Worm (Caenorhabditis elegans): ENCODE measurements around the gene F42F12.14.
A peak's percentile ranks its signal among the peaks of the same experiment; 100 is the strongest.

Gene F42F12.14

ce11 chrX:12350207-12350606 is 1.8 kb downstream of the F42F12.14 start, which contains the start of gene F42F12.3:
F42F12.3 (plus strand) TSS chrX:12350578.
- TF ChIP-seq dpl-1 (GFP tag; optimal IDR thresholded peaks at IDR 0.05) (no peak), lin-14 (GFP tag; optimal IDR thresholded peaks at IDR 0.05) (peak; percentile 28)

ce11 chrX:12352872-12353271 is 4.4 kb downstream of the F42F12.14 start, which contains the start of gene F42F12.4:
F42F12.4 (minus strand) TSS chrX:12352947.
- TF ChIP-seq nhr-85 (tag) (peak; percentile 51), ets-5 (GFP tag; IDR thresholded peaks at IDR 0.05) (no peak)

DNA sequence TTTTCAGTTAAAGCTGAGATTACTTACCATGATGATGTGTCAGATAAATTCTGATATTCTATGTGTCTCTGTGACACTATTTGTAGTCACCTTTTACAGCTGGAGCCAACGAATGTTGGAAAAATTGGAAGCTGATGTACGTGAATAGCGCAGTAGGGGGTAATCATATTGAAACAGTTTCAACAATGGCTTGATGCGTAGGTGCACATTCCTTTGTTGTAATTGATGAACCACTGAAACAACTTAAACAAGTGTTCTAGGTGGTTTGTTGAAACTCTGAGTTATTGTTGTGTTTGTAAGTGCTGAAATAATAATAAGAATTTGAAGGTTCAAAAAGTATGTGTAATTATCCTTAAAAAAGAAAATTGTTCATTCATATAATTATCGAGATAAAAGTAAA is 8.2 kb downstream of the F42F12.14 start, which contains the start of gene nspc-12:
Gene nspc-12, minus strand, starts transcription at position 101 of the 400 bp plus-strand sequence.
- TF ChIP-seq dsc-1 (tag; optimal IDR thresholded peaks at IDR 0.05) (no peak), grh-1 (GFP tag; IDR thresholded peaks at IDR 0.05) (no peak)

DNA sequence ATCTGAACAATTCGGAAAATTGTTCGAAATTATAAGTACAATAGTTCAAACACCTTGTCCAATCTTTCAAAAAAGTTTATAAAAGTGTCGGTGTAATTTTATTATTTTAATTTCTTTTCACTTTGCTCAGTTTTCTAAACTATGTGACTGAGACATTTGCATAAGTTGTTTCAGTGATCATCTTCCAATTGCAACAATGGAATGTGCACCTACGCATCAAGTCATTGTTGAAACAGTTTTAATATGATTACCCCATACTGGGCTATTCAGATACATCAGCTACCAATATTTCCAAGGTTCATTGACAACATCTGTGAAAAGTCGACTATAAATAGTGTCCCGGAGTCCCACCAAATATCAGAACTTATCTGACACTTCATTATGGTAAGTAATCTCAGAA is 8.7 kb downstream of the F42F12.14 start, which contains the start of gene nspc-13:
Gene nspc-13, plus strand, starts transcription at position 301 of the 400 bp plus-strand sequence.
- TF ChIP-seq lin-15B (tag; optimal IDR thresholded peaks at IDR 0.05): no peak
- TF ChIP-seq ceh-63 (GFP tag; optimal IDR thresholded peaks at IDR 0.05): no peak
- no peak for TF ChIP-seq skn-1 (tag; optimal IDR thresholded peaks at IDR 0.05)
- TF ChIP-seq sptf-1 (tag; optimal IDR thresholded peaks at IDR 0.05): no peak
- no peak for TF ChIP-seq ztf-4 (tag; optimal IDR thresholded peaks at IDR 0.05)
- TF ChIP-seq C16A3.4 (tag; optimal IDR thresholded peaks at IDR 0.05): no peak
- no peak for TF ChIP-seq nhr-19 (GFP tag; conservative IDR thresholded peaks at IDR 0.05)
- no peak for TF ChIP-seq tbx-2 (tag; optimal IDR thresholded peaks at IDR 0.05)
- TF ChIP-seq unc-98 (GFP tag; IDR thresholded peaks at IDR 0.05): no peak
- TF ChIP-seq mep-1 (tag; optimal IDR thresholded peaks at IDR 0.05): no peak
- TF ChIP-seq lin-13 (GFP tag; optimal IDR thresholded peaks at IDR 0.05): no peak
- TF ChIP-seq zip-4 (GFP tag; optimal IDR thresholded peaks at IDR 0.05): no peak
- TF ChIP-seq rnt-1 (tag; optimal IDR thresholded peaks at IDR 0.05): no peak
- TF ChIP-seq sox-4 (tag; optimal IDR thresholded peaks at IDR 0.05): no peak
- TF ChIP-seq nhr-12 (tag; optimal IDR thresholded peaks at IDR 0.05): no peak
- no peak for TF ChIP-seq grh-1 (GFP tag; IDR thresholded peaks at IDR 0.05)
- no peak for TF ChIP-seq dpl-1 (GFP tag; optimal IDR thresholded peaks at IDR 0.05)
- no peak for TF ChIP-seq xbp-1 (tag; optimal IDR thresholded peaks at IDR 0.05)

DNA sequence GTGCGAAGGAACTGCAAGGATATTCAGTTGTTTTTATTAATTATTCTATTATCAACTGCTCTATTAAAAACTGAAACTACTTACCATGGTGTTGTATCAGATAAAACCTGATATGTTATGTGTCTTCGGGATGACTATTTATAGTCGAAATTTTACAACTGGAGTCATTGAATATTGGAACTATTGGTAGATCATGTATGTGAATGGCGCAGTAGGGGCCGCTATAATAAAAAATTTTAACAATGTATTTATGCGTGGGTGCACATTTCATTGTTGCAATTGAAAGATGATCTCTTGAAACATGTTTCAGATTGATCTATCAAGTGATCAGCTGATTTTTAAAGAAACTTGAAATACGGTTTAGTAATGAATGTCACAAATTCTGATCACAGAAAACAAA is 10.5 kb downstream of the F42F12.14 start, which contains the start of gene nspc-14:
Gene nspc-14, minus strand, starts transcription at position 101 of the 400 bp plus-strand sequence.
- TF ChIP-seq swsn-7 (tag; optimal IDR thresholded peaks at IDR 0.05) (no peak), nhr-28 (tag; optimal IDR thresholded peaks at IDR 0.05) (no peak), lin-15B (tag; optimal IDR thresholded peaks at IDR 0.05) (no peak), pax-3 (tag; optimal IDR thresholded peaks at IDR 0.05) (no peak), rnt-1 (tag; optimal IDR thresholded peaks at IDR 0.05) (no peak), nhr-77 (tag; optimal IDR thresholded peaks at IDR 0.05) (no peak), C04F5.9 (tag; optimal IDR thresholded peaks at IDR 0.05) (no peak), fkh-8 (tag; optimal IDR thresholded peaks at IDR 0.05) (no peak), alr-1 (tag; optimal IDR thresholded peaks at IDR 0.05; ENCODE audit: borderline replicate concordance) (no peak), nhr-85 (tag) (no peak), hlh-4 (tag; optimal IDR thresholded peaks at IDR 0.05) (no peak), unc-98 (GFP tag; IDR thresholded peaks at IDR 0.05) (no peak), ztf-4 (tag; optimal IDR thresholded peaks at IDR 0.05) (no peak), aha-1 (tag; optimal IDR thresholded peaks at IDR 0.05) (no peak), efl-3 (GFP tag; optimal IDR thresholded peaks at IDR 0.05) (no peak)

ce11 chrX:12360444-12360843 is 12.0 kb downstream of the F42F12.14 start, which contains the start of the genes nspc-15 and F19H6.6:
nspc-15 (plus strand) TSS chrX:12360744.
F19H6.6 (plus strand) TSS chrX:12360827.
- TF ChIP-seq aly-2 (tag; optimal IDR thresholded peaks at IDR 0.05) (no peak), rnt-1 (tag; optimal IDR thresholded peaks at IDR 0.05) (no peak), lsy-2 (tag; optimal IDR thresholded peaks at IDR 0.05) (no peak), ama-1 (optimal IDR thresholded peaks at IDR 0.05) (no peak), snpc-4 (tag; optimal IDR thresholded peaks at IDR 0.05) (no peak), xbp-1 (tag; optimal IDR thresholded peaks at IDR 0.05) (no peak), unc-62 (GFP tag; optimal IDR thresholded peaks at IDR 0.05) (no peak), sox-4 (tag; optimal IDR thresholded peaks at IDR 0.05) (no peak), pag-3 (tag; optimal IDR thresholded peaks at IDR 0.05; ENCODE audit: borderline replicate concordance, insufficient read depth) (no peak), hlh-4 (tag; optimal IDR thresholded peaks at IDR 0.05) (no peak), mab-9 (GFP tag; IDR thresholded peaks at IDR 0.05) (no peak), skn-1 (tag; optimal IDR thresholded peaks at IDR 0.05) (no peak), nhr-85 (tag) (no peak), aha-1 (tag; optimal IDR thresholded peaks at IDR 0.05) (no peak), nhr-11 (tag; optimal IDR thresholded peaks at IDR 0.05) (no peak), C34B4.2 (tag; optimal IDR thresholded peaks at IDR 0.05) (no peak), dsc-1 (tag; optimal IDR thresholded peaks at IDR 0.05) (no peak), efl-3 (GFP tag; optimal IDR thresholded peaks at IDR 0.05) (no peak)

Data from whole organism, L1 larva.